Worm (Caenorhabditis elegans) whole organism, L4 larva: ENCODE measurements around the gene Y58A7A.3.

Source experiments
- D1046.2 ChIP-seq: fragments of 200-800 bp; sonication (Bioruptor generic); IDR thresholded peaks from 2 replicates; pipeline ENCODE4 v1.3.6; 2022; ENCODE audit warnings: missing genetic modification characterization, missing compliant biosample characterization
- R02D3.7 ChIP-seq: fragments of 150-350 bp; sonication (generic microtip); optimal IDR thresholded peaks from 3 replicates; lab custom pipeline; 2014; ENCODE audit warnings: missing biosample characterization, missing genetic modification characterization
- T26A8.4 ChIP-seq: fragments of 200-800 bp; sonication (Bioruptor generic); IDR thresholded peaks from 2 replicates; pipeline ENCODE4 v1.3.6; 2022; ENCODE audit warnings: missing genetic modification characterization, missing compliant biosample characterization
- Y105C5A.15 ChIP-seq: fragments of 200-800 bp; sonication (Bioruptor generic); IDR thresholded peaks from 2 replicates; pipeline ENCODE4 v1.3.6; 2022; ENCODE audit warnings: missing genetic modification characterization, missing compliant biosample characterization
- Y5F2A.4 ChIP-seq: fragments of 200-800 bp; sonication (Bioruptor generic); optimal IDR thresholded peaks from 2 replicates; lab custom pipeline; 2018; ENCODE audit warnings: mild to moderate bottlenecking, missing genetic modification characterization, missing compliant biosample characterization
- ceh-32 ChIP-seq: sonication (generic microtip); optimal IDR thresholded peaks from 2 replicates; lab custom pipeline; 2016; ENCODE audit warnings: mild to moderate bottlenecking, missing genetic modification characterization, missing compliant biosample characterization; ENCODE audit not compliant: poor library complexity
- ctbp-1 ChIP-seq: fragments of 200-800 bp; sonication (Bioruptor generic); IDR thresholded peaks from 2 replicates; pipeline ENCODE4 v1.3.6; 2022; ENCODE audit warnings: missing genetic modification reagents, missing genetic modification characterization, missing compliant biosample characterization
- daf-12 ChIP-seq: fragments of 150-350 bp; optimal IDR thresholded peaks from 2 replicates; lab custom pipeline; 2014; ENCODE audit warnings: missing biosample characterization, missing genetic modification reagents, missing genetic modification characterization
- daf-19 ChIP-seq: fragments of 200-800 bp; sonication (Bioruptor generic); conservative IDR thresholded peaks from 2 replicates; pipeline ENCODE4 v1.3.6; 2022; ENCODE audit warnings: missing genetic modification characterization, missing compliant biosample characterization
- dmd-6 ChIP-seq: fragments of 200-800 bp; sonication (Bioruptor generic); IDR thresholded peaks from 2 replicates; pipeline ENCODE4 v1.3.6; 2022; ENCODE audit warnings: missing genetic modification reagents, missing genetic modification characterization, missing compliant biosample characterization
- dmd-8 ChIP-seq: fragments of 200-800 bp; sonication (Bioruptor generic); IDR thresholded peaks from 2 replicates; pipeline ENCODE4 v1.3.6; 2022; ENCODE audit warnings: missing genetic modification characterization, missing compliant biosample characterization
- dpl-1 ChIP-seq: fragments of 150-350 bp; optimal IDR thresholded peaks from 2 replicates; lab custom pipeline; 2014; ENCODE audit warnings: missing biosample characterization, missing genetic modification reagents, missing genetic modification characterization
- egl-27 ChIP-seq: sonication (generic microtip); optimal IDR thresholded peaks from 3 replicates; lab custom pipeline; 2017; ENCODE audit warnings: missing biosample characterization, missing genetic modification reagents, missing genetic modification characterization
- fos-1 ChIP-seq: fragments of 150-350 bp; optimal IDR thresholded peaks from 2 replicates; lab custom pipeline; 2014; ENCODE audit warnings: missing biosample characterization, missing genetic modification characterization
- gei-8 ChIP-seq: fragments of 200-800 bp; sonication (Bioruptor generic); optimal IDR thresholded peaks from 2 replicates; lab custom pipeline; 2018; ENCODE audit warnings: mild to moderate bottlenecking, missing genetic modification characterization, missing compliant biosample characterization
- hif-1 ChIP-seq, 2 experiments: sonication (generic microtip); optimal IDR thresholded peaks; 2 replicates each; lab custom pipeline; 2016 to 2017; ENCODE audit warnings: missing compliant biosample characterization in 2 of 2, missing genetic modification characterization in 2 of 2, missing genetic modification reagents in 2 of 2, missing genotype in 2 of 2, mild to moderate bottlenecking in 1 of 2
- lim-7 ChIP-seq: fragments of 200-800 bp; sonication (Bioruptor generic); IDR thresholded peaks from 2 replicates; pipeline ENCODE4 v1.3.6; 2022; ENCODE audit warnings: missing genetic modification characterization, missing compliant biosample characterization
- lin-13 ChIP-seq: fragments of 150-350 bp; optimal IDR thresholded peaks from 2 replicates; lab custom pipeline; 2014; ENCODE audit warnings: missing biosample characterization, missing genetic modification reagents, missing genetic modification characterization
- lsy-2 ChIP-seq, 2 experiments: fragments of 150-350 bp in 1 of 2; sonication (generic microtip) in 1 of 2; optimal IDR thresholded peaks; 2 replicates each; lab custom pipeline; 2014 to 2017; ENCODE audit warnings: missing biosample characterization in 2 of 2, missing genetic modification characterization in 2 of 2
- madf-5 ChIP-seq, 2 experiments: fragments of 200-800 bp; sonication (Bioruptor generic); IDR thresholded peaks; 2 replicates each; pipeline ENCODE4 v1.3.6; 2022; ENCODE audit warnings: missing compliant biosample characterization in 2 of 2, missing genetic modification characterization in 2 of 2
- mxl-3 ChIP-seq: fragments of 200-800 bp; sonication (Bioruptor generic); optimal IDR thresholded peaks from 2 replicates; lab custom pipeline; 2018; ENCODE audit warnings: mild to moderate bottlenecking, missing genetic modification characterization, missing compliant biosample characterization
- nhr-237 ChIP-seq: sonication (generic microtip); optimal IDR thresholded peaks from 2 replicates; lab custom pipeline; 2017; ENCODE audit warnings: missing biosample characterization, missing genetic modification characterization
- nhr-42 ChIP-seq: fragments of 200-800 bp; sonication (Bioruptor generic); IDR thresholded peaks from 2 replicates; pipeline ENCODE4 v1.3.6; 2022; ENCODE audit warnings: missing genetic modification characterization, missing compliant biosample characterization
- nhr-76 ChIP-seq: fragments of 150-350 bp; optimal IDR thresholded peaks from 2 replicates; lab custom pipeline; 2014; ENCODE audit warnings: missing biosample characterization, missing genetic modification characterization
- php-3 ChIP-seq: fragments of 200-800 bp; sonication (Bioruptor generic); IDR thresholded peaks from 2 replicates; pipeline ENCODE4 v1.3.6; 2022; ENCODE audit warnings: missing genetic modification reagents, missing genetic modification characterization, missing compliant biosample characterization
- snpc-4 ChIP-seq: fragments of 150-350 bp; optimal IDR thresholded peaks from 2 replicates; lab custom pipeline; 2014; ENCODE audit warnings: missing biosample characterization, missing genetic modification characterization
- unc-130 ChIP-seq: sonication (generic microtip); optimal IDR thresholded peaks from 2 replicates; lab custom pipeline; 2016; ENCODE audit warnings: missing genetic modification reagents, missing genetic modification characterization, missing compliant biosample characterization
- unc-39 ChIP-seq: sonication (generic microtip); optimal IDR thresholded peaks from 2 replicates; lab custom pipeline; 2017; ENCODE audit warnings: missing biosample characterization, missing genetic modification characterization
- unc-62 ChIP-seq, 3 experiments: fragments of 150-350 bp in 1 of 3; sonication (generic microtip); optimal IDR thresholded peaks in 2 of 3; peaks in 1 of 3; 1 replicate in 1 of 3; 2 replicates in 2 of 3; lab custom pipeline; 2014 to 2017; ENCODE audit warnings: missing biosample characterization in 3 of 3, missing genetic modification characterization in 3 of 3, missing genetic modification reagents in 3 of 3, missing genotype in 1 of 3
- zag-1 ChIP-seq: fragments of 150-350 bp; optimal IDR thresholded peaks from 2 replicates; lab custom pipeline; 2014; ENCODE audit warnings: missing biosample characterization, missing genetic modification characterization
- zfp-2 ChIP-seq: sonication (generic microtip); optimal IDR thresholded peaks from 2 replicates; lab custom pipeline; 2016; ENCODE audit warnings: mild to moderate bottlenecking, missing genetic modification characterization, missing compliant biosample characterization
- ztf-11 ChIP-seq: fragments of 150-350 bp; optimal IDR thresholded peaks from 2 replicates; lab custom pipeline; 2014; ENCODE audit warnings: missing biosample characterization, missing genetic modification characterization

The Y58A7A.3 gene

DNA sequence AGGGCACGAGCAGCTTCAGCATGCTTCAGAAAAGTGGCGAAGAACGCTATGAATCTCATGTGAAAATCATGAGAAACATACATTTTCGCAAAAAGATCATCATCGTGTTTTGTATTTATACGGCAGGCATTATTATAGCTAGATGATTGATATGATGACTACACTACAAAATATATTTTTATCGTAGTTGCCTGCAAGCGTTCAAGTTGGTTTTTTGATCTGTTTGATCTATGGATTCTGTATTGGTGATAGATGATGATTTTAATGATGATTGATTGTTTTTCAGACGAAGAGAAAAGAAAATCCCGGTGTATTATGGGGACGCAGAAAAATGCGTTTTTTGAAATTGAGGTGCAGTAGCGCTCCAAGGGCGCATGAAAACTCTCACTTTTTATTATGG lies 30.0 kb upstream of the Y58A7A.3 start, which contains the start of gene ugt-63 (continued):
- TF ChIP-seq ztf-11 (tag; lab: Kevin White, UChicago) (no peak), lim-7 (GFP tag; lab: Robert Waterston, UW) (no peak), zag-1 (no peak)

ce11 chrV:5107816-5108215 lies 27.1 kb upstream of the Y58A7A.3 start, which contains the start of gene srab-3:
Gene srab-3, minus strand, starts transcription at chrV:5107916.
- TF ChIP-seq unc-39, result no peak
- no peak for TF ChIP-seq nhr-76
- no peak for TF ChIP-seq fos-1 (tag; lab: Kevin White, UChicago)
- no peak for TF ChIP-seq dpl-1 (GFP tag; lab: Kevin White, UChicago)
- TF ChIP-seq dmd-8 (GFP tag; lab: Robert Waterston, UW), result no peak
- no peak for TF ChIP-seq T26A8.4 (GFP tag; lab: Robert Waterston, UW)
- no peak for TF ChIP-seq gei-8
- TF ChIP-seq egl-27 (tag; lab: Kevin White, UChicago), result no peak
- TF ChIP-seq snpc-4 (tag; lab: Kevin White, UChicago), result no peak
- TF ChIP-seq php-3 (GFP tag; lab: Robert Waterston, UW), result no peak
- TF ChIP-seq Y5F2A.4, result no peak
- TF ChIP-seq Y105C5A.15 (GFP tag; lab: Robert Waterston, UW), result no peak
- TF ChIP-seq lin-13 (GFP tag; lab: Kevin White, UChicago), result no peak
- no peak for TF ChIP-seq daf-19 (GFP tag; lab: Robert Waterston, UW)
- no peak for TF ChIP-seq nhr-237

ce11 chrV:5104934-5105333 lies 24.2 kb upstream of the Y58A7A.3 start, which contains the start of gene srab-2:
Gene srab-2, minus strand, starts transcription at chrV:5105034.
- TF ChIP-seq egl-27 (tag; lab: Kevin White, UChicago), result no peak
- TF ChIP-seq lsy-2 (tag; optimal IDR thresholded peaks at IDR 0.05; lab: Kevin White, UChicago), result no peak
- TF ChIP-seq zfp-2 (tag; lab: Kevin White, UChicago), result no peak
- no peak for TF ChIP-seq D1046.2 (GFP tag; lab: Robert Waterston, UW)

- TF ChIP-seq daf-12 (tag; lab: Kevin White, UChicago) (no peak), nhr-76 (no peak)
- TF ChIP-seq, all 104 proteins: peak for 0
These were observed 21.3 kb upstream of the Y58A7A.3 start, which contains the start of gene srab-1 for ce11 chrV:5102017-5102416. Gene srab-1, minus strand, starts transcription at chrV:5102117.

- TF ChIP-seq unc-130 (GFP tag; lab: Kevin White, UChicago), result no peak
- peak in 1 of 2 experiments; percentile 61 for TF ChIP-seq unc-62 (GFP tag; optimal IDR thresholded peaks at IDR 0.05 in 1 of 2; lab: Kevin White, UChicago)
- TF ChIP-seq unc-62 (tag; optimal IDR thresholded peaks at IDR 0.05; lab: Kevin White, UChicago), result no peak
- TF ChIP-seq mxl-3, result no peak
- TF ChIP-seq ctbp-1, result no peak
- TF ChIP-seq dmd-8 (GFP tag; lab: Robert Waterston, UW), result no peak
- TF ChIP-seq, all 104 proteins: peak for 1
These were observed 18.2 kb upstream of the Y58A7A.3 start, which contains the start of gene unc-46 for ce11 chrV:5098925-5099324. Gene unc-46, minus strand, starts transcription at chrV:5099025.

- TF ChIP-seq nhr-42 (GFP tag; lab: Robert Waterston, UW) (no peak), snpc-4 (tag; lab: Kevin White, UChicago) (no peak), ceh-32 (no peak), nhr-76 (no peak), hif-1 (tag; optimal IDR thresholded peaks at IDR 0.05; lab: Kevin White, UChicago) (no peak), php-3 (GFP tag; lab: Robert Waterston, UW) (no peak), dmd-6 (GFP tag; lab: Robert Waterston, UW) (no peak), R02D3.7 (tag; lab: Kevin White, UChicago) (no peak), madf-5 (GFP tag; IDR thresholded peaks at IDR 0.05; lab: Robert Waterston, UW) (no peak)
- TF ChIP-seq, all 104 proteins: peak for 0
These were observed 16.3 kb upstream of the Y58A7A.3 start, which contains the start of gene C04F5.2 for ce11 chrV:5097035-5097434. Gene C04F5.2, minus strand, starts transcription at chrV:5097135.
